Fruit fly (Drosophila melanogaster): ENCODE data around the gene SLIRP1.
A peak's percentile ranks its signal among the peaks of the same experiment; 100 is the strongest.

Gene SLIRP1

dm6 chrX:21362878-21363277 lies 43.8 kb upstream of the SLIRP1 start, which contains the start of the genes bbx and waw:
TSS of gene bbx (plus strand) at chrX:21363028.
TSS of gene waw (plus strand) at chrX:21363028.
- no peak for TF ChIP-seq ato (GFP tag; IDR thresholded peaks at IDR 0.05; ENCODE audit: partially characterized antibody)
- peak in 1 of 2 experiments; percentile 11 for TF ChIP-seq chif (GFP tag; optimal IDR thresholded peaks at IDR 0.05)
- no peak for TF ChIP-seq jumu (GFP tag; optimal IDR thresholded peaks at IDR 0.05)
- TF ChIP-seq Hr78 (GFP tag; optimal IDR thresholded peaks at IDR 0.05): no peak
- no peak for TF ChIP-seq Hand (GFP tag; optimal IDR thresholded peaks at IDR 0.05)
- no peak for TF ChIP-seq CG16815 (GFP tag; optimal IDR thresholded peaks at IDR 0.05)
- TF ChIP-seq Camta (GFP tag; optimal IDR thresholded peaks at IDR 0.05): peak; percentile 3
- no peak for TF ChIP-seq Hr3 (GFP tag; optimal IDR thresholded peaks at IDR 0.05)
- TF ChIP-seq Max (GFP tag; optimal IDR thresholded peaks at IDR 0.05): peak; percentile 65
- peak; percentile 4 for TF ChIP-seq Mes4 (GFP tag; optimal IDR thresholded peaks at IDR 0.05)
- peak in 1 of 2 experiments; percentile 16 for TF ChIP-seq dpn (GFP tag; optimal IDR thresholded peaks at IDR 0.05)
- TF ChIP-seq CG10543 (GFP tag; optimal IDR thresholded peaks at IDR 0.05): peak; percentile 41
- TF ChIP-seq HLH54F (GFP tag; optimal IDR thresholded peaks at IDR 0.05): no peak
- no peak for TF ChIP-seq prd (optimal IDR thresholded peaks at IDR 0.05)
- no peak for TF ChIP-seq prd (GFP tag; IDR thresholded peaks at IDR 0.05)
- peak; percentile 26 for TF ChIP-seq CG17829 (tag; optimal IDR thresholded peaks at IDR 0.05)
- no peak for TF ChIP-seq tap (tag; optimal IDR thresholded peaks at IDR 0.05)
- 0 out of 2 replicates have a peak, but pooled peaks have one; percentile 10 for TF ChIP-seq H2.0 (GFP tag; IDR thresholded peaks at IDR 0.05)
- TF ChIP-seq CTCF (GFP tag; optimal IDR thresholded peaks at IDR 0.05): peak; percentile 94
- no peak for TF ChIP-seq Meics (GFP tag; optimal IDR thresholded peaks at IDR 0.05)
- no peak for TF ChIP-seq Lim3 (GFP tag; IDR thresholded peaks at IDR 0.05)
- no peak for TF ChIP-seq CG4404 (GFP tag; IDR thresholded peaks at IDR 0.05)
- TF ChIP-seq CG10979 (tag; optimal IDR thresholded peaks at IDR 0.05): peak; percentile 96
- no peak for TF ChIP-seq E2f1 (GFP tag; IDR thresholded peaks at IDR 0.05)
- no peak for TF ChIP-seq emc (GFP tag; optimal IDR thresholded peaks at IDR 0.05)
- peak; percentile 52 for TF ChIP-seq ewg (GFP tag; optimal IDR thresholded peaks at IDR 0.05)
- TF ChIP-seq tll (GFP tag; optimal IDR thresholded peaks at IDR 0.05): no peak
- peak; percentile 66 for TF ChIP-seq CG33213 (GFP tag; optimal IDR thresholded peaks at IDR 0.05)
- peak; percentile 26 for TF ChIP-seq Fer3 (tag; optimal IDR thresholded peaks at IDR 0.05)
- no peak for TF ChIP-seq Ravus (GFP tag; IDR thresholded peaks at IDR 0.05)
- no peak for TF ChIP-seq tup (GFP tag; optimal IDR thresholded peaks at IDR 0.05)
- no peak for TF ChIP-seq exex (tag; optimal IDR thresholded peaks at IDR 0.05)
- TF ChIP-seq B-H2 (GFP tag; optimal IDR thresholded peaks at IDR 0.05): peak; percentile 24
- TF ChIP-seq Nf-YC (tag; optimal IDR thresholded peaks at IDR 0.05): peak; percentile 21
- no peak for TF ChIP-seq CG1529 (GFP tag; optimal IDR thresholded peaks at IDR 0.05)
- no peak for TF ChIP-seq cas (GFP tag; IDR thresholded peaks at IDR 0.05)
- TF ChIP-seq HmgD (GFP tag; optimal IDR thresholded peaks at IDR 0.05): peak; percentile 11
- no peak for TF ChIP-seq Sox100B (GFP tag; optimal IDR thresholded peaks at IDR 0.05)
- no peak for TF ChIP-seq Optix (GFP tag; IDR thresholded peaks at IDR 0.05)
- TF ChIP-seq en (GFP tag; optimal IDR thresholded peaks at IDR 0.05): no peak
- peak; percentile 48 for TF ChIP-seq onecut (GFP tag; IDR thresholded peaks at IDR 0.05)
- no peak for TF ChIP-seq CG7372 (GFP tag; IDR thresholded peaks at IDR 0.05)
- TF ChIP-seq Dp (GFP tag; optimal IDR thresholded peaks at IDR 0.05): peak; percentile 54
- TF ChIP-seq seq (GFP tag; IDR thresholded peaks at IDR 0.05): no peak
- TF ChIP-seq slbo (GFP tag; IDR thresholded peaks at IDR 0.05): no peak
- TF ChIP-seq Stat92E (GFP tag; optimal IDR thresholded peaks at IDR 0.05): no peak
- TF ChIP-seq tio (GFP tag; optimal IDR thresholded peaks at IDR 0.05): no peak
- TF ChIP-seq CG13424 (tag; optimal IDR thresholded peaks at IDR 0.05): peak; percentile 46
- TF ChIP-seq hbn (GFP tag; IDR thresholded peaks at IDR 0.05; ENCODE audit: partially characterized antibody): no peak
- no peak for TF ChIP-seq mam (GFP tag; optimal IDR thresholded peaks at IDR 0.05)
- TF ChIP-seq CG11456 (GFP tag; IDR thresholded peaks at IDR 0.05): peak; percentile 64; the same call in 1 of the 3 replicates
- TF ChIP-seq caup (GFP tag; optimal IDR thresholded peaks at IDR 0.05; ENCODE audit: severe bottlenecking): no peak

Data from whole organism, embryonic.